Fruit fly (Drosophila melanogaster): Measurements from ENCODE around the gene CG34166.

Gene CG34166

DNA sequence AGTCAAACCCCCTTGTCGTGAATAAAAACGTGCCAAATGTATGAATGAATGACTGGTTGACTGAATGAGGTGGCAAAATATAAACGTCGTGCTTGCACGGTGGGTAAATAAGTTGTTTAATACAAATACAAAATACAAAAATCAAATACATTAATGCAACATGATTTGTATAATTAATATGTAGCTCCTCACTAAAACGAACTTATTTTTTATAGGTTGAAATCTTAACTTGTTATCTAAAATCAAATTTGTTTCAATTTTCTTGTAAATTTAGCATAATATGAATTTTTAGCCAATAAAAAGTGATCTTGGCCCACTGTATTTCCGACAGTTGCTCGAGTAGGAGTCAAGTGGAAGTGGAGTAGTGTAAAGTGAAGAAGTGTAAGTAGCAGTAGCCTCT is 45.1 kb upstream of the CG34166 start (continued):
- TF ChIP-seq aop (GFP tag; IDR thresholded peaks at IDR 0.05) (no peak), CHES-1-like (GFP tag; optimal IDR thresholded peaks at IDR 0.05) (no peak), CG18262 (tag; optimal IDR thresholded peaks at IDR 0.05) (peak; percentile 6), her (GFP tag; optimal IDR thresholded peaks at IDR 0.05) (no peak), unpg (GFP tag; optimal IDR thresholded peaks at IDR 0.05) (peak; percentile 24), phol (tag; optimal IDR thresholded peaks at IDR 0.05) (peak; percentile 16), Sox100B (GFP tag; optimal IDR thresholded peaks at IDR 0.05) (peak; percentile 10)

dm6 chr2L:14698980-14699379 is 44.0 kb upstream of the CG34166 start:
- TF ChIP-seq CG8290 (GFP tag; optimal IDR thresholded peaks at IDR 0.05): no peak
- TF ChIP-seq CG8290 (tag; optimal IDR thresholded peaks at IDR 0.05): no peak
- no peak for TF ChIP-seq CG7987 (GFP tag; optimal IDR thresholded peaks at IDR 0.05)
- TF ChIP-seq CG2678 (tag; optimal IDR thresholded peaks at IDR 0.05): no peak
- TF ChIP-seq Ravus (GFP tag; IDR thresholded peaks at IDR 0.05): no peak
- no peak for TF ChIP-seq Poxn (GFP tag; IDR thresholded peaks at IDR 0.05)
- peak; percentile 91 for TF ChIP-seq CG10431 (GFP tag; optimal IDR thresholded peaks at IDR 0.05)
- no peak for TF ChIP-seq Asciz (GFP tag; optimal IDR thresholded peaks at IDR 0.05)
- peak; percentile 10; the same call in 1 of the 2 replicates for TF ChIP-seq vvl (GFP tag; IDR thresholded peaks at IDR 0.05)
- TF ChIP-seq ranshi (GFP tag; IDR thresholded peaks at IDR 0.05): no peak

dm6 chr2L:14699501-14700077 is 43.4 kb upstream of the CG34166 start:
- TF ChIP-seq ind (GFP tag; optimal IDR thresholded peaks at IDR 0.05): no peak
- no peak for TF ChIP-seq gsb (GFP tag; IDR thresholded peaks at IDR 0.05)
- peak; percentile 36 for TF ChIP-seq CG12769 (tag; optimal IDR thresholded peaks at IDR 0.05)
- TF ChIP-seq sd (tag; optimal IDR thresholded peaks at IDR 0.05): peak; percentile 63
- peak; percentile 16 for TF ChIP-seq Ets65A (GFP tag)
- TF ChIP-seq CG34224 (GFP tag; IDR thresholded peaks at IDR 0.05; ENCODE audit: partially characterized antibody): 0 out of 3 replicates have a peak, but pooled peaks have one; percentile 14
- TF ChIP-seq Hr78 (GFP tag; optimal IDR thresholded peaks at IDR 0.05): peak in 1 of 2 experiments; percentile 10
- no peak for TF ChIP-seq sob (GFP tag; IDR thresholded peaks at IDR 0.05)
- 0 out of 3 replicates have a peak, but pooled peaks have one; percentile 6 for TF ChIP-seq Opbp (GFP tag; IDR thresholded peaks at IDR 0.05; ENCODE audit: partially characterized antibody)
- TF ChIP-seq bab2 (GFP tag; optimal IDR thresholded peaks at IDR 0.05): no peak
- TF ChIP-seq BtbVII (GFP tag; optimal IDR thresholded peaks at IDR 0.05): no peak
- TF ChIP-seq CG2889 (GFP tag; IDR thresholded peaks at IDR 0.05): no peak
- peak; percentile 30 for TF ChIP-seq nau (GFP tag; optimal IDR thresholded peaks at IDR 0.05)
- peak; percentile 68 for TF ChIP-seq crol (GFP tag; IDR thresholded peaks at IDR 0.05)
- TF ChIP-seq abd-A (tag; optimal IDR thresholded peaks at IDR 0.05): peak; percentile 67
- 0 out of 3 replicates have a peak, but pooled peaks have one; percentile 17 for TF ChIP-seq ci (GFP tag; IDR thresholded peaks at IDR 0.05)
- no peak for TF ChIP-seq her (GFP tag; optimal IDR thresholded peaks at IDR 0.05)
- peak; percentile 92 for TF ChIP-seq CG8281 (tag; optimal IDR thresholded peaks at IDR 0.05)
- peak; percentile 93 for TF ChIP-seq kni (GFP tag; optimal IDR thresholded peaks at IDR 0.05)
- peak; percentile 17 for TF ChIP-seq salm (tag; optimal IDR thresholded peaks at IDR 0.05)
- peak; percentile 24 for TF ChIP-seq CG11504 (tag; optimal IDR thresholded peaks at IDR 0.05)
- TF ChIP-seq dysf (GFP tag; IDR thresholded peaks at IDR 0.05): no peak
- TF ChIP-seq CG2199 (GFP tag; IDR thresholded peaks at IDR 0.05): peak; percentile 35; the same call in 1 of the 3 replicates
- no peak for TF ChIP-seq CG8765 (GFP tag; IDR thresholded peaks at IDR 0.05)
- TF ChIP-seq Blimp-1 (GFP tag; optimal IDR thresholded peaks at IDR 0.05): peak; percentile 11
- TF ChIP-seq tna (GFP tag; IDR thresholded peaks at IDR 0.05; ENCODE audit: partially characterized antibody): no peak
- TF ChIP-seq CG11695 (GFP tag; IDR thresholded peaks at IDR 0.05): no peak

Measured in whole organism, embryonic.